Fruit fly (Drosophila melanogaster) whole organism, prepupa: ENCODE measurements around the gene dsx-c73A.

Experiments
- CG11294 ChIP-seq: fragments of 200-800 bp; sonication (Bioruptor generic); IDR thresholded peaks from 2 replicates; pipeline ENCODE4 v1.3.6; 2022; ENCODE audit warnings: missing biosample characterization, missing genetic modification characterization
- CG11762 ChIP-seq: fragments of 200-800 bp; sonication (Bioruptor generic); optimal IDR thresholded peaks from 3 replicates; lab custom pipeline; 2016; ENCODE audit warnings: missing biosample characterization, missing genetic modification characterization; ENCODE audit not compliant: insufficient read depth
- CG8119 ChIP-seq: fragments of 200-800 bp; sonication (Bioruptor generic); IDR thresholded peaks from 3 replicates; pipeline ENCODE4 v1.3.6; 2022; ENCODE audit warnings: missing biosample characterization, missing genetic modification characterization
- Hr39 ChIP-seq: fragments of 200-800 bp; sonication (Bioruptor generic); optimal IDR thresholded peaks from 2 replicates; lab custom pipeline; 2016; ENCODE audit warnings: missing biosample characterization, missing genetic modification characterization
- Lpt ChIP-seq: fragments of 200-800 bp; sonication (Bioruptor generic); optimal IDR thresholded peaks from 3 replicates; lab custom pipeline; 2016; ENCODE audit warnings: missing biosample characterization, missing genetic modification characterization
- Sox15 ChIP-seq: fragments of 200-800 bp; sonication (Bioruptor generic); optimal IDR thresholded peaks from 3 replicates; lab custom pipeline; 2016; ENCODE audit warnings: missing biosample characterization, missing genetic modification characterization
- lz ChIP-seq: fragments of 200-800 bp; sonication (Bioruptor generic); optimal IDR thresholded peaks from 3 replicates; lab custom pipeline; 2016; ENCODE audit warnings: missing biosample characterization, missing genetic modification characterization

- TF ChIP-seq Sox15 (no peak), Lpt (peak; percentile 48), CG8119 (GFP tag; lab: Robert Waterston, UW) (peak; percentile 58), lz (GFP tag; lab: Kevin White, UChicago) (no peak), CG11294 (GFP tag; lab: Robert Waterston, UW) (no peak), CG11762 (no peak), Hr39 (GFP tag; lab: Kevin White, UChicago) (no peak)
Measured at dm6 chr3L:16463846-16464245, 12.1 kb upstream of the dsx-c73A start.
